Fruit fly (Drosophila melanogaster): Measurements from ENCODE around the gene Poxm.

Gene Poxm

DNA sequence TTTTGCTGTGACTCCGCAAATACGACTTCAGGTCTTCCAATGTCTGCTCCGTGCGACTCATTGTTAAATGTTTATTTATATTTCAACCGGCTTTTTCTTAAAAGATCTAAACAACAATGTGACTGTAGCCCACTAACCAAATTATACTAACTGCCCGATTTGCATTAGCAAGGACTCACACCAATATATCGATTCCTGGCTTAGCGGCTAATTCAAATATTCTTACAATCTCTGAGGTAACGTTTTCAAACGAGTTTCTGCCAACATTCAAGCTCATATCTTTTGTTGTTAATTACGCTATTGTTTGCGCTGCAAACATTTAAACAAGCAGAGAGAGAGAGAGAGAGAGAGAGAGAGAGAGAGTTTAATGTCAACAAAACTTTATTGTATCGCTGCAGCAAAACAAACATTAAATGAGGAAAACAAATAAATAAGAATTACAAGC lies 25.1 kb downstream of the Poxm start, which contains the start of gene tex (continued):
- no peak for TF ChIP-seq run (tag; optimal IDR thresholded peaks at IDR 0.05)
- TF ChIP-seq Doc2 (GFP tag; IDR thresholded peaks at IDR 0.05): no peak
- TF ChIP-seq CG18619 (GFP tag; optimal IDR thresholded peaks at IDR 0.05): no peak
- no peak for TF ChIP-seq CG6654 (GFP tag; optimal IDR thresholded peaks at IDR 0.05)
- TF ChIP-seq ci (GFP tag; IDR thresholded peaks at IDR 0.05): peak; percentile 65; the same call in 2 of the 3 replicates
- TF ChIP-seq CG13123 (GFP tag; optimal IDR thresholded peaks at IDR 0.05): peak; percentile 1
- TF ChIP-seq BtbVII (GFP tag; optimal IDR thresholded peaks at IDR 0.05): no peak
- no peak for TF ChIP-seq pros (GFP tag; optimal IDR thresholded peaks at IDR 0.05)
- TF ChIP-seq sqz (GFP tag; optimal IDR thresholded peaks at IDR 0.05): peak; percentile 58
- TF ChIP-seq CG43689 (GFP tag; IDR thresholded peaks at IDR 0.05): no peak
- TF ChIP-seq odd (GFP tag; optimal IDR thresholded peaks at IDR 0.05): no peak
- no peak for TF ChIP-seq CG3838 (GFP tag; optimal IDR thresholded peaks at IDR 0.05)
- no peak for TF ChIP-seq ase (GFP tag; IDR thresholded peaks at IDR 0.05)
- no peak for TF ChIP-seq Atf6 (GFP tag; IDR thresholded peaks at IDR 0.05)
- no peak for TF ChIP-seq Chrac-16 (GFP tag; optimal IDR thresholded peaks at IDR 0.05)
- TF ChIP-seq CG2120 (GFP tag; optimal IDR thresholded peaks at IDR 0.05): no peak
- TF ChIP-seq CG8359 (GFP tag; optimal IDR thresholded peaks at IDR 0.05; ENCODE audit: borderline replicate concordance): peak; percentile 46
- no peak for TF ChIP-seq CG4617 (GFP tag; optimal IDR thresholded peaks at IDR 0.05; ENCODE audit: borderline replicate concordance)
- TF ChIP-seq emc (GFP tag; optimal IDR thresholded peaks at IDR 0.05): no peak
- TF ChIP-seq tup (GFP tag; optimal IDR thresholded peaks at IDR 0.05): no peak
- peak; percentile 58 for TF ChIP-seq HmgZ (tag; optimal IDR thresholded peaks at IDR 0.05)
- TF ChIP-seq Lhr (GFP tag; optimal IDR thresholded peaks at IDR 0.05): peak; percentile 55
- TF ChIP-seq Optix (GFP tag; IDR thresholded peaks at IDR 0.05): no peak
- peak; percentile 41 for TF ChIP-seq Spps (tag; optimal IDR thresholded peaks at IDR 0.05)
- TF ChIP-seq B-H1 (GFP tag; IDR thresholded peaks at IDR 0.05): no peak
- TF ChIP-seq E2f2 (GFP tag; IDR thresholded peaks at IDR 0.05): peak; percentile 98
- no peak for TF ChIP-seq CG14050 (GFP tag; IDR thresholded peaks at IDR 0.05)
- no peak for TF ChIP-seq Gug (GFP tag; IDR thresholded peaks at IDR 0.05)
- no peak for TF ChIP-seq dati (GFP tag; IDR thresholded peaks at IDR 0.05)
- TF ChIP-seq slp2 (GFP tag; optimal IDR thresholded peaks at IDR 0.05): peak; percentile 4
- TF ChIP-seq CG10267 (tag; optimal IDR thresholded peaks at IDR 0.05): peak; percentile 47
- TF ChIP-seq Hr51 (GFP tag; optimal IDR thresholded peaks at IDR 0.05): no peak
- no peak for TF ChIP-seq CG11504 (tag; optimal IDR thresholded peaks at IDR 0.05)
- TF ChIP-seq CG12942 (GFP tag; optimal IDR thresholded peaks at IDR 0.05): no peak
- no peak for TF ChIP-seq CG31388 (GFP tag; optimal IDR thresholded peaks at IDR 0.05)
- TF ChIP-seq gce (GFP tag; IDR thresholded peaks at IDR 0.05): no peak
- no peak for TF ChIP-seq Bgb (GFP tag; IDR thresholded peaks at IDR 0.05; ENCODE audit: partially characterized antibody)
- no peak for TF ChIP-seq CG11560 (tag; IDR thresholded peaks at IDR 0.05)
- no peak for TF ChIP-seq CG13775 (GFP tag; optimal IDR thresholded peaks at IDR 0.05)
- no peak for TF ChIP-seq caup (GFP tag; optimal IDR thresholded peaks at IDR 0.05; ENCODE audit: severe bottlenecking)
- peak; percentile 50 for TF ChIP-seq unc-4 (GFP tag; IDR thresholded peaks at IDR 0.05; ENCODE audit: partially characterized antibody)
- peak; percentile 56 for TF ChIP-seq pita (GFP tag; optimal IDR thresholded peaks at IDR 0.05)
- TF ChIP-seq aop (GFP tag; IDR thresholded peaks at IDR 0.05): no peak
- TF ChIP-seq Dbx (GFP tag; IDR thresholded peaks at IDR 0.05): no peak
- peak; percentile 56 for TF ChIP-seq CG15514 (GFP tag; optimal IDR thresholded peaks at IDR 0.05)
- TF ChIP-seq cato (GFP tag; optimal IDR thresholded peaks at IDR 0.05; ENCODE audit: borderline replicate concordance): no peak
- TF ChIP-seq dmrt99B (tag; optimal IDR thresholded peaks at IDR 0.05): no peak
- no peak for TF ChIP-seq Bdp1 (GFP tag; optimal IDR thresholded peaks at IDR 0.05)
- TF ChIP-seq CG14710 (tag; optimal IDR thresholded peaks at IDR 0.05): peak; percentile 77
- TF ChIP-seq Adf1 (GFP tag; IDR thresholded peaks at IDR 0.05): no peak
- peak; percentile 78 for TF ChIP-seq CG6254 (GFP tag; optimal IDR thresholded peaks at IDR 0.05)
